Fruit fly (Drosophila melanogaster) whole organism, wandering third instar larva: ENCODE measurements around the gene CG18675.

Experiments used
- CrebA ChIP-seq: fragments of 200-800 bp; sonication (Bioruptor generic); optimal IDR thresholded peaks from 2 replicates; lab custom pipeline; 2016; ENCODE audit warnings: missing biosample characterization, mild to moderate bottlenecking, missing genetic modification characterization, borderline replicate concordance
- Dif ChIP-seq: fragments of 200-275, 200-300 bp; sonication (Bioruptor generic); optimal IDR thresholded peaks from 2 replicates; lab custom pipeline; 2018; ENCODE audit warnings: missing biosample characterization, missing genetic modification characterization; ENCODE audit not compliant: partially characterized antibody
- Hr78 ChIP-seq: fragments of >200 bp; optimal IDR thresholded peaks from 2 replicates; lab custom pipeline; 2017; ENCODE audit warnings: missing biosample characterization, missing genetic modification characterization
- Mio ChIP-seq: sonication (Bioruptor generic); optimal IDR thresholded peaks from 2 replicates; lab custom pipeline; 2016; ENCODE audit warnings: missing biosample characterization, missing genetic modification characterization
- OdsH ChIP-seq: fragments of 200-800 bp; sonication (Bioruptor generic); optimal IDR thresholded peaks from 2 replicates; lab custom pipeline; 2016; ENCODE audit warnings: missing biosample characterization, mild to moderate bottlenecking, missing genetic modification characterization
- dl ChIP-seq, 2 experiments: fragments of 175-275, 200-275 bp in 1 of 2; fragments of 200-275 bp in 1 of 2; sonication (Bioruptor generic); optimal IDR thresholded peaks; lab custom pipeline; 2018; ENCODE audit warnings: mild to moderate bottlenecking in 2 of 2, missing biosample characterization in 2 of 2, missing genetic modification characterization in 2 of 2, moderate library complexity in 2 of 2; ENCODE audit not compliant: partially characterized antibody in 2 of 2, insufficient read depth in 1 of 2
- jim ChIP-seq: fragments of 175-275, 200-325 bp; sonication (Bioruptor generic); optimal IDR thresholded peaks from 2 replicates; lab custom pipeline; 2016; ENCODE audit warnings: missing biosample characterization, mild to moderate bottlenecking, missing genetic modification characterization
- psq ChIP-seq: fragments of 200-800 bp; sonication (Bioruptor generic); optimal IDR thresholded peaks from 3 replicates; lab custom pipeline; 2017; ENCODE audit warnings: missing biosample characterization, mild to moderate bottlenecking, missing genetic modification characterization, moderate library complexity
- sage ChIP-seq: fragments of 200-800 bp; sonication (Bioruptor generic); optimal IDR thresholded peaks from 2 replicates; lab custom pipeline; 2016; ENCODE audit warnings: missing biosample characterization, mild to moderate bottlenecking, missing genetic modification characterization
- tai ChIP-seq: sonication (Bioruptor generic); optimal IDR thresholded peaks from 2 replicates; lab custom pipeline; 2016; ENCODE audit warnings: missing biosample characterization, missing genetic modification characterization
- usp ChIP-seq: fragments of >200 bp; optimal IDR thresholded peaks from 2 replicates; lab custom pipeline; 2017; ENCODE audit warnings: missing biosample characterization, missing genetic modification characterization
- woc ChIP-seq: sonication (Bioruptor generic); optimal IDR thresholded peaks from 2 replicates; lab custom pipeline; 2016; ENCODE audit warnings: missing biosample characterization, mild to moderate bottlenecking, missing genetic modification characterization

dm6 chr3L:4204239-4204638, 30.6 kb downstream of the CG18675 start, which contains the start of gene CG15005:
- TF ChIP-seq CrebA (GFP tag; lab: Kevin White, UChicago) (no peak), Hr78 (no peak), psq (GFP tag; lab: Kevin White, UChicago) (no peak), Dif (no peak), sage (GFP tag; lab: Kevin White, UChicago) (no peak), OdsH (GFP tag; lab: Kevin White, UChicago) (no peak), jim (no peak), usp (GFP tag; lab: Kevin White, UChicago) (no peak), Mio (no peak), woc (GFP tag; lab: Kevin White, UChicago) (no peak), dl (GFP tag; optimal IDR thresholded peaks at IDR 0.05; lab: Kevin White, UChicago; ENCODE audit: insufficient read depth in 1 of 2, partially characterized antibody in 2 of 2) (no peak), tai (GFP tag; lab: Kevin White, UChicago) (no peak)
